Worm (Caenorhabditis elegans) whole organism, late embryonic: Measurements from ENCODE around the gene cyp-14A3.
A peak's percentile ranks its signal among the peaks of the same experiment; 100 is the strongest.

ENCODE experiments used
- F13H6.1 ChIP-seq: sonication (generic microtip); optimal IDR thresholded peaks from 2 replicates; lab custom pipeline; 2016; ENCODE audit warnings: missing genetic modification characterization, missing compliant biosample characterization
- K02D7.2 ChIP-seq: sonication (generic microtip); optimal IDR thresholded peaks from 2 replicates; lab custom pipeline; 2017; ENCODE audit warnings: mild to moderate bottlenecking, missing genetic modification characterization, missing compliant biosample characterization
- Y22D7AL.16 ChIP-seq: sonication (generic microtip); optimal IDR thresholded peaks from 2 replicates; lab custom pipeline; 2016; ENCODE audit warnings: missing genetic modification characterization, missing compliant biosample characterization
- ahr-1 ChIP-seq: sonication (generic microtip); optimal IDR thresholded peaks from 2 replicates; lab custom pipeline; 2016; ENCODE audit warnings: missing genetic modification characterization, missing compliant biosample characterization
- ama-1 ChIP-seq: fragments of 150-350 bp; optimal IDR thresholded peaks from 2 replicates; lab custom pipeline; 2014
- ceh-14 ChIP-seq: sonication (generic microtip); optimal IDR thresholded peaks from 2 replicates; lab custom pipeline; 2016; ENCODE audit warnings: missing genotype, missing genetic modification characterization, missing compliant biosample characterization
- ceh-18 ChIP-seq: sonication (generic microtip); optimal IDR thresholded peaks from 2 replicates; lab custom pipeline; 2016; ENCODE audit warnings: missing genetic modification characterization, missing compliant biosample characterization
- ceh-2 ChIP-seq: sonication (generic microtip); optimal IDR thresholded peaks from 2 replicates; lab custom pipeline; 2016; ENCODE audit warnings: missing genotype, missing genetic modification characterization, missing compliant biosample characterization
- ceh-22 ChIP-seq: sonication (generic microtip); optimal IDR thresholded peaks from 2 replicates; lab custom pipeline; 2017; ENCODE audit warnings: missing biosample characterization, missing genetic modification characterization
- ceh-24 ChIP-seq: sonication (generic microtip); optimal IDR thresholded peaks from 2 replicates; lab custom pipeline; 2016; ENCODE audit warnings: mild to moderate bottlenecking, missing genetic modification characterization, missing compliant biosample characterization
- ceh-31 ChIP-seq: sonication (generic microtip); optimal IDR thresholded peaks from 2 replicates; lab custom pipeline; 2016; ENCODE audit warnings: missing genetic modification characterization, missing compliant biosample characterization
- ceh-6 ChIP-seq: fragments of 200-800 bp; sonication (Bioruptor generic); optimal IDR thresholded peaks from 2 replicates; lab custom pipeline; 2018; ENCODE audit warnings: mild to moderate bottlenecking, missing genetic modification characterization, missing compliant biosample characterization
- ceh-9 ChIP-seq: sonication (generic microtip); optimal IDR thresholded peaks from 2 replicates; lab custom pipeline; 2016; ENCODE audit warnings: mild to moderate bottlenecking, missing genetic modification characterization, inconsistent platforms, missing compliant biosample characterization
- che-1 ChIP-seq: sonication (generic microtip); optimal IDR thresholded peaks from 2 replicates; lab custom pipeline; 2016; ENCODE audit warnings: mild to moderate bottlenecking, missing genetic modification characterization, missing compliant biosample characterization
- elt-2 ChIP-seq: sonication (generic microtip); optimal IDR thresholded peaks from 2 replicates; lab custom pipeline; 2016; ENCODE audit warnings: missing genetic modification reagents, missing genetic modification characterization, missing compliant biosample characterization
- elt-4 ChIP-seq: sonication (generic microtip); optimal IDR thresholded peaks from 2 replicates; lab custom pipeline; 2016; ENCODE audit warnings: missing genetic modification characterization, missing compliant biosample characterization
- eyg-1 ChIP-seq: sonication (generic microtip); optimal IDR thresholded peaks from 2 replicates; lab custom pipeline; 2016; ENCODE audit warnings: missing genotype, missing genetic modification characterization, missing compliant biosample characterization
- fkh-6 ChIP-seq: sonication (generic microtip); optimal IDR thresholded peaks from 2 replicates; lab custom pipeline; 2016; ENCODE audit warnings: missing genetic modification characterization, missing compliant biosample characterization
- hlh-13 ChIP-seq: fragments of 200-800 bp; sonication (Bioruptor generic); optimal IDR thresholded peaks from 2 replicates; lab custom pipeline; 2018; ENCODE audit warnings: mild to moderate bottlenecking, missing genetic modification characterization, missing compliant biosample characterization
- hlh-6 ChIP-seq: sonication (generic microtip); optimal IDR thresholded peaks from 2 replicates; lab custom pipeline; 2016; ENCODE audit warnings: missing genotype, missing genetic modification characterization, missing compliant biosample characterization
- hlh-8 ChIP-seq: sonication (generic microtip); optimal IDR thresholded peaks from 2 replicates; lab custom pipeline; 2016; ENCODE audit warnings: missing genotype, missing genetic modification characterization, missing compliant biosample characterization
- madf-2 ChIP-seq: sonication (generic microtip); optimal IDR thresholded peaks from 2 replicates; lab custom pipeline; 2017; ENCODE audit warnings: missing genetic modification characterization, missing compliant biosample characterization
- mec-3 ChIP-seq: sonication (generic microtip); optimal IDR thresholded peaks from 2 replicates; lab custom pipeline; 2016; ENCODE audit warnings: borderline replicate concordance, missing genetic modification characterization, missing compliant biosample characterization
- nfya-1 ChIP-seq: sonication (generic microtip); optimal IDR thresholded peaks from 2 replicates; lab custom pipeline; 2017; ENCODE audit warnings: missing genetic modification characterization, mild to moderate bottlenecking, missing compliant biosample characterization, antibody characterized with exemption, moderate library complexity
- nhr-11 ChIP-seq: fragments of 150-350 bp; optimal IDR thresholded peaks from 2 replicates; lab custom pipeline; 2014; ENCODE audit warnings: missing biosample characterization, missing genetic modification characterization
- npax-4 ChIP-seq: sonication (generic microtip); optimal IDR thresholded peaks from 2 replicates; lab custom pipeline; 2016; ENCODE audit warnings: missing genetic modification characterization, missing compliant biosample characterization
- odd-2 ChIP-seq: sonication (generic microtip); optimal IDR thresholded peaks from 2 replicates; lab custom pipeline; 2017; ENCODE audit warnings: antibody characterized with exemption, mild to moderate bottlenecking, missing genetic modification characterization, missing compliant biosample characterization
- pax-1 ChIP-seq: fragments of 150-350 bp; optimal IDR thresholded peaks from 2 replicates; lab custom pipeline; 2014; ENCODE audit warnings: missing biosample characterization, missing genetic modification characterization
- pha-2 ChIP-seq: sonication (generic microtip); optimal IDR thresholded peaks from 2 replicates; lab custom pipeline; 2017; ENCODE audit warnings: mild to moderate bottlenecking, missing genetic modification characterization, missing compliant biosample characterization
- pros-1 ChIP-seq: fragments of 150-350 bp; optimal IDR thresholded peaks from 2 replicates; lab custom pipeline; 2014; ENCODE audit warnings: missing biosample characterization, missing genetic modification reagents, missing genetic modification characterization
- ref-2 ChIP-seq: sonication (generic microtip); optimal IDR thresholded peaks from 2 replicates; lab custom pipeline; 2016; ENCODE audit warnings: missing genetic modification characterization, missing compliant biosample characterization
- rnt-1 ChIP-seq: sonication (generic microtip); optimal IDR thresholded peaks from 2 replicates; lab custom pipeline; 2016; ENCODE audit warnings: missing genetic modification characterization, missing compliant biosample characterization
- sox-2 ChIP-seq: fragments of 200-800 bp; sonication (Bioruptor generic); IDR thresholded peaks from 2 replicates; pipeline ENCODE4 v1.3.6; 2022; ENCODE audit warnings: missing genetic modification reagents, missing genetic modification characterization, missing compliant biosample characterization
- syd-9 ChIP-seq: sonication (generic microtip); optimal IDR thresholded peaks from 2 replicates; lab custom pipeline; 2016; ENCODE audit warnings: mild to moderate bottlenecking, missing genetic modification characterization, moderate library complexity, missing compliant biosample characterization
- tbx-2 ChIP-seq: sonication (generic microtip); optimal IDR thresholded peaks from 2 replicates; lab custom pipeline; 2016; ENCODE audit warnings: missing genetic modification characterization, missing compliant biosample characterization
- unc-3 ChIP-seq, 2 experiments: fragments of 200-800 bp in 1 of 2; sonication (Bioruptor generic) in 1 of 2; sonication (generic microtip) in 1 of 2; conservative IDR thresholded peaks in 1 of 2; optimal IDR thresholded peaks in 1 of 2; 2 replicates each; pipeline versions ENCODE4 v1.3.6 to Lab custom; 2016 to 2022; ENCODE audit warnings: missing compliant biosample characterization in 2 of 2, missing genetic modification characterization in 2 of 2, missing genetic modification reagents in 1 of 2
- unc-42 ChIP-seq: sonication (generic microtip); optimal IDR thresholded peaks from 2 replicates; lab custom pipeline; 2016; ENCODE audit warnings: missing genotype, missing genetic modification characterization, missing compliant biosample characterization

cyp-14A3 gene

ce11 chrX:13249102-13249501, 24.9 kb downstream of the cyp-14A3 start:
- TF ChIP-seq fkh-6 (tag; lab: Kevin White, UChicago) (no peak), elt-4 (no peak), nfya-1 (tag; lab: Kevin White, UChicago) (no peak), ceh-24 (no peak), pros-1 (tag; lab: Kevin White, UChicago) (no peak), K02D7.2 (tag; lab: Kevin White, UChicago) (no peak), che-1 (tag; lab: Kevin White, UChicago) (no peak), ceh-31 (tag; lab: Kevin White, UChicago) (no peak), ceh-18 (tag; lab: Kevin White, UChicago) (no peak), hlh-8 (tag; lab: Kevin White, UChicago) (no peak), odd-2 (tag; lab: Kevin White, UChicago) (no peak), hlh-13 (GFP tag; lab: Kevin White, UChicago) (no peak), unc-3 (GFP tag; conservative IDR thresholded peaks at IDR 0.05; lab: Robert Waterston, UW) (no peak), unc-3 (tag; optimal IDR thresholded peaks at IDR 0.05; lab: Kevin White, UChicago) (no peak), elt-2 (tag; lab: Kevin White, UChicago) (no peak), syd-9 (tag; lab: Kevin White, UChicago) (no peak)
- TF ChIP-seq, all 69 proteins: peak for 0

- no peak for TF ChIP-seq mec-3 (tag; lab: Kevin White, UChicago)
- no peak for TF ChIP-seq F13H6.1 (tag; lab: Kevin White, UChicago)
- no peak for TF ChIP-seq tbx-2 (tag; lab: Kevin White, UChicago)
- no peak for TF ChIP-seq ahr-1
- no peak for TF ChIP-seq ceh-9 (tag; lab: Kevin White, UChicago)
- no peak for TF ChIP-seq ceh-2 (tag; lab: Kevin White, UChicago)
- no peak for TF ChIP-seq npax-4
- TF ChIP-seq, all 69 proteins: peak for 0
Measured at ce11 chrX:13248265-13248664, 25.7 kb downstream of the cyp-14A3 start, which contains the start of gene K08H2.7. Gene K08H2.7, minus strand, starts transcription at chrX:13248437.

ce11 chrX:13247614-13248013, 26.4 kb downstream of the cyp-14A3 start:
- TF ChIP-seq pros-1 (tag; lab: Kevin White, UChicago): no peak
- TF ChIP-seq eyg-1 (tag; lab: Kevin White, UChicago): no peak
- TF ChIP-seq pha-2: no peak
- no peak for TF ChIP-seq ref-2 (tag; lab: Kevin White, UChicago)
- no peak for TF ChIP-seq ceh-14 (tag; lab: Kevin White, UChicago)
- no peak for TF ChIP-seq ceh-24
- no peak for TF ChIP-seq ceh-22
- no peak for TF ChIP-seq rnt-1 (tag; lab: Kevin White, UChicago)
- TF ChIP-seq sox-2 (GFP tag; lab: Robert Waterston, UW): no peak
- no peak for TF ChIP-seq nhr-11 (tag; lab: Kevin White, UChicago)
- TF ChIP-seq Y22D7AL.16 (tag; lab: Kevin White, UChicago): no peak
- no peak for TF ChIP-seq hlh-6
- TF ChIP-seq unc-42 (tag; lab: Kevin White, UChicago): no peak
- no peak for TF ChIP-seq ceh-6 (GFP tag; lab: Kevin White, UChicago)
- no peak for TF ChIP-seq ama-1 (lab: Kevin White, UChicago)
- no peak for TF ChIP-seq madf-2 (tag; lab: Kevin White, UChicago)

ce11 chrX:13246668-13247358, 27.2 kb downstream of the cyp-14A3 start:
- TF ChIP-seq unc-42 (tag; lab: Kevin White, UChicago) (peak; percentile 97), pax-1 (tag; lab: Kevin White, UChicago) (no peak)
